Worm (Caenorhabditis elegans) whole organism, late embryonic: Measurements from ENCODE around the gene gldi-6.

ENCODE experiments used
- C38D4.7 ChIP-seq: fragments of 200-800 bp; sonication (Bioruptor generic); optimal IDR thresholded peaks from 2 replicates; lab custom pipeline; 2018; ENCODE audit warnings: mild to moderate bottlenecking, missing genetic modification characterization, moderate library complexity, missing compliant biosample characterization
- F13H6.1 ChIP-seq: sonication (generic microtip); optimal IDR thresholded peaks from 2 replicates; lab custom pipeline; 2016; ENCODE audit warnings: missing genetic modification characterization, missing compliant biosample characterization
- T23F11.4 ChIP-seq: fragments of 200-800 bp; sonication (Bioruptor generic); optimal IDR thresholded peaks from 2 replicates; lab custom pipeline; 2018; ENCODE audit warnings: mild to moderate bottlenecking, missing genetic modification characterization, missing compliant biosample characterization
- ahr-1 ChIP-seq: sonication (generic microtip); optimal IDR thresholded peaks from 2 replicates; lab custom pipeline; 2016; ENCODE audit warnings: missing genetic modification characterization, missing compliant biosample characterization
- ceh-19 ChIP-seq: fragments of 200-800 bp; sonication (Bioruptor generic); optimal IDR thresholded peaks from 2 replicates; lab custom pipeline; 2018; ENCODE audit warnings: mild to moderate bottlenecking, missing genetic modification characterization, missing compliant biosample characterization
- ceh-2 ChIP-seq: sonication (generic microtip); optimal IDR thresholded peaks from 2 replicates; lab custom pipeline; 2016; ENCODE audit warnings: missing genotype, missing genetic modification characterization, missing compliant biosample characterization
- ceh-22 ChIP-seq: sonication (generic microtip); optimal IDR thresholded peaks from 2 replicates; lab custom pipeline; 2017; ENCODE audit warnings: missing biosample characterization, missing genetic modification characterization
- ceh-31 ChIP-seq: sonication (generic microtip); optimal IDR thresholded peaks from 2 replicates; lab custom pipeline; 2016; ENCODE audit warnings: missing genetic modification characterization, missing compliant biosample characterization
- ceh-34 ChIP-seq: sonication (generic microtip); optimal IDR thresholded peaks from 2 replicates; lab custom pipeline; 2016; ENCODE audit warnings: mild to moderate bottlenecking, missing genetic modification characterization, missing compliant biosample characterization
- ceh-45 ChIP-seq: fragments of 200-800 bp; sonication (Bioruptor generic); IDR thresholded peaks from 2 replicates; pipeline ENCODE4 v1.3.6; 2022; ENCODE audit warnings: missing genetic modification reagents, missing genetic modification characterization, missing compliant biosample characterization
- dve-1 ChIP-seq: sonication (generic microtip); optimal IDR thresholded peaks from 2 replicates; lab custom pipeline; 2017; ENCODE audit warnings: antibody characterized with exemption, mild to moderate bottlenecking, missing genetic modification characterization, missing compliant biosample characterization
- elt-2 ChIP-seq: sonication (generic microtip); optimal IDR thresholded peaks from 2 replicates; lab custom pipeline; 2016; ENCODE audit warnings: missing genetic modification reagents, missing genetic modification characterization, missing compliant biosample characterization
- eyg-1 ChIP-seq: sonication (generic microtip); optimal IDR thresholded peaks from 2 replicates; lab custom pipeline; 2016; ENCODE audit warnings: missing genotype, missing genetic modification characterization, missing compliant biosample characterization
- fax-1 ChIP-seq: sonication (generic microtip); optimal IDR thresholded peaks from 2 replicates; lab custom pipeline; 2016; ENCODE audit warnings: missing genotype, missing genetic modification characterization, missing compliant biosample characterization
- gmeb-2 ChIP-seq: sonication (generic microtip); optimal IDR thresholded peaks from 2 replicates; lab custom pipeline; 2016; ENCODE audit warnings: missing genetic modification characterization, inconsistent platforms, missing compliant biosample characterization
- hlh-13 ChIP-seq: fragments of 200-800 bp; sonication (Bioruptor generic); optimal IDR thresholded peaks from 2 replicates; lab custom pipeline; 2018; ENCODE audit warnings: mild to moderate bottlenecking, missing genetic modification characterization, missing compliant biosample characterization
- hlh-30 ChIP-seq: sonication (generic microtip); optimal IDR thresholded peaks from 2 replicates; lab custom pipeline; 2017; ENCODE audit warnings: antibody characterized with exemption, missing genetic modification characterization, missing compliant biosample characterization; ENCODE audit not compliant: insufficient read depth
- mec-3 ChIP-seq: sonication (generic microtip); optimal IDR thresholded peaks from 2 replicates; lab custom pipeline; 2016; ENCODE audit warnings: borderline replicate concordance, missing genetic modification characterization, missing compliant biosample characterization
- npax-4 ChIP-seq: sonication (generic microtip); optimal IDR thresholded peaks from 2 replicates; lab custom pipeline; 2016; ENCODE audit warnings: missing genetic modification characterization, missing compliant biosample characterization
- pat-9 ChIP-seq: fragments of 200-800 bp; sonication (Bioruptor generic); optimal IDR thresholded peaks from 2 replicates; lab custom pipeline; 2018; ENCODE audit warnings: mild to moderate bottlenecking, missing genetic modification characterization, moderate library complexity, missing compliant biosample characterization
- pha-2 ChIP-seq: sonication (generic microtip); optimal IDR thresholded peaks from 2 replicates; lab custom pipeline; 2017; ENCODE audit warnings: mild to moderate bottlenecking, missing genetic modification characterization, missing compliant biosample characterization
- pros-1 ChIP-seq: fragments of 150-350 bp; optimal IDR thresholded peaks from 2 replicates; lab custom pipeline; 2014; ENCODE audit warnings: missing biosample characterization, missing genetic modification reagents, missing genetic modification characterization
- ref-2 ChIP-seq: sonication (generic microtip); optimal IDR thresholded peaks from 2 replicates; lab custom pipeline; 2016; ENCODE audit warnings: missing genetic modification characterization, missing compliant biosample characterization
- sdc-2 ChIP-seq: sonication (generic microtip); optimal IDR thresholded peaks from 2 replicates; lab custom pipeline; 2016; ENCODE audit warnings: missing genotype, missing genetic modification characterization, missing compliant biosample characterization
- sox-2 ChIP-seq: fragments of 200-800 bp; sonication (Bioruptor generic); IDR thresholded peaks from 2 replicates; pipeline ENCODE4 v1.3.6; 2022; ENCODE audit warnings: missing genetic modification reagents, missing genetic modification characterization, missing compliant biosample characterization
- tbx-2 ChIP-seq: sonication (generic microtip); optimal IDR thresholded peaks from 2 replicates; lab custom pipeline; 2016; ENCODE audit warnings: missing genetic modification characterization, missing compliant biosample characterization
- unc-3 ChIP-seq, 2 experiments: fragments of 200-800 bp in 1 of 2; sonication (Bioruptor generic) in 1 of 2; sonication (generic microtip) in 1 of 2; conservative IDR thresholded peaks in 1 of 2; optimal IDR thresholded peaks in 1 of 2; 2 replicates each; pipeline versions ENCODE4 v1.3.6 to Lab custom; 2016 to 2022; ENCODE audit warnings: missing compliant biosample characterization in 2 of 2, missing genetic modification characterization in 2 of 2, missing genetic modification reagents in 1 of 2
- unc-42 ChIP-seq: sonication (generic microtip); optimal IDR thresholded peaks from 2 replicates; lab custom pipeline; 2016; ENCODE audit warnings: missing genotype, missing genetic modification characterization, missing compliant biosample characterization
- unc-55 ChIP-seq: sonication (generic microtip); optimal IDR thresholded peaks from 2 replicates; lab custom pipeline; 2017; ENCODE audit warnings: missing biosample characterization, missing genetic modification reagents, missing genetic modification characterization
- unc-86 ChIP-seq: sonication (generic microtip); optimal IDR thresholded peaks from 2 replicates; lab custom pipeline; 2016; ENCODE audit warnings: missing genetic modification characterization, missing compliant biosample characterization
- ztf-16 ChIP-seq: sonication (generic microtip); optimal IDR thresholded peaks from 2 replicates; lab custom pipeline; 2017; ENCODE audit warnings: missing genetic modification characterization, missing compliant biosample characterization

Gene gldi-6

ce11 chrII:3443154-3443553 is 3.6 kb upstream of the gldi-6 start, which contains the start of gene C16C8.22:
TSS of gene C16C8.22 (minus strand) at chrII:3443254.
- TF ChIP-seq ahr-1 (tag; lab: Kevin White, UChicago): no peak
- no peak for TF ChIP-seq mec-3 (tag; lab: Kevin White, UChicago)
- no peak for TF ChIP-seq sdc-2 (tag; lab: Kevin White, UChicago)
- no peak for TF ChIP-seq dve-1 (tag; lab: Kevin White, UChicago)
- no peak for TF ChIP-seq eyg-1 (tag; lab: Kevin White, UChicago)
- no peak for TF ChIP-seq ceh-22 (tag; lab: Kevin White, UChicago)
- TF ChIP-seq fax-1 (tag; lab: Kevin White, UChicago): no peak
- no peak for TF ChIP-seq pha-2

- TF ChIP-seq F13H6.1 (tag; lab: Kevin White, UChicago): no peak
- no peak for TF ChIP-seq sox-2 (GFP tag; lab: Robert Waterston, UW)
Measured at ce11 chrII:3444280-3444679, 2.5 kb upstream of the gldi-6 start, which contains the start of gene C16C8.4. TSS of gene C16C8.4 (minus strand) at chrII:3444380.

- TF ChIP-seq hlh-30: no peak
- no peak for TF ChIP-seq ceh-22 (tag; lab: Kevin White, UChicago)
- TF ChIP-seq npax-4 (tag; lab: Kevin White, UChicago): no peak
- TF ChIP-seq tbx-2 (tag; lab: Kevin White, UChicago): no peak
- no peak for TF ChIP-seq dve-1 (tag; lab: Kevin White, UChicago)
- TF ChIP-seq pros-1 (tag; lab: Kevin White, UChicago): no peak
- no peak for TF ChIP-seq pat-9 (tag; lab: Kevin White, UChicago)
- no peak for TF ChIP-seq ahr-1 (tag; lab: Kevin White, UChicago)
- TF ChIP-seq ref-2 (tag; lab: Kevin White, UChicago): no peak
- no peak for TF ChIP-seq ceh-2 (tag; lab: Kevin White, UChicago)
- no peak for TF ChIP-seq mec-3 (tag; lab: Kevin White, UChicago)
- no peak for TF ChIP-seq unc-42 (tag; lab: Kevin White, UChicago)
- TF ChIP-seq unc-3 (GFP tag; conservative IDR thresholded peaks at IDR 0.05; lab: Robert Waterston, UW): no peak
- no peak for TF ChIP-seq unc-3 (tag; optimal IDR thresholded peaks at IDR 0.05; lab: Kevin White, UChicago)
- TF ChIP-seq, all 69 proteins: peak for 0
Measured at ce11 chrII:3445285-3445806, 1.4 kb upstream of the gldi-6 start, which contains the start of the genes C16C8.5 and C16C8.16. TSS of gene C16C8.5 (minus strand) at chrII:3445385. TSS of gene C16C8.16 (plus strand) at chrII:3445756.

ce11 chrII:3447906-3448305 is 1.2 kb downstream of the gldi-6 start, which contains the start of gene C16C8.21:
TSS of gene C16C8.21 (plus strand) at chrII:3448206.
- no peak for TF ChIP-seq ceh-45 (GFP tag; lab: Robert Waterston, UW)
- no peak for TF ChIP-seq ceh-2 (tag; lab: Kevin White, UChicago)
- TF ChIP-seq unc-86 (tag; lab: Kevin White, UChicago): no peak
- TF ChIP-seq gmeb-2: no peak
- TF ChIP-seq pha-2: no peak
- TF ChIP-seq ceh-34 (tag; lab: Kevin White, UChicago): no peak
- no peak for TF ChIP-seq ztf-16
- no peak for TF ChIP-seq ahr-1 (tag; lab: Kevin White, UChicago)
- no peak for TF ChIP-seq hlh-13 (GFP tag; lab: Kevin White, UChicago)
- TF ChIP-seq dve-1 (tag; lab: Kevin White, UChicago): no peak
- TF ChIP-seq, all 69 proteins: peak for 0

ce11 chrII:3448776-3449280 is 2.1 kb downstream of the gldi-6 start, which contains the start of gene C16C8.25:
TSS of gene C16C8.25 (plus strand) at chrII:3449230.
- no peak for TF ChIP-seq elt-2 (tag; lab: Kevin White, UChicago)
- no peak for TF ChIP-seq unc-3 (GFP tag; conservative IDR thresholded peaks at IDR 0.05; lab: Robert Waterston, UW)
- no peak for TF ChIP-seq unc-3 (tag; optimal IDR thresholded peaks at IDR 0.05; lab: Kevin White, UChicago)
- no peak for TF ChIP-seq hlh-13 (GFP tag; lab: Kevin White, UChicago)
- no peak for TF ChIP-seq ceh-31 (tag; lab: Kevin White, UChicago)
- TF ChIP-seq T23F11.4 (GFP tag; lab: Kevin White, UChicago): no peak
- no peak for TF ChIP-seq sdc-2 (tag; lab: Kevin White, UChicago)
- TF ChIP-seq C38D4.7: no peak
- no peak for TF ChIP-seq tbx-2 (tag; lab: Kevin White, UChicago)
- no peak for TF ChIP-seq ceh-2 (tag; lab: Kevin White, UChicago)
- no peak for TF ChIP-seq ceh-19
- no peak for TF ChIP-seq unc-55
- no peak for TF ChIP-seq hlh-30
